Fruit fly (Drosophila melanogaster) S2 (cell line): ENCODE data around the gene ver.

Source experiments
- CG8478 ChIP-seq: fragments of >200 bp; optimal IDR thresholded peaks from 2 replicates; lab custom pipeline; 2018
- CTCF ChIP-seq, 2 experiments: fragments of >200 bp; optimal IDR thresholded peaks; 2 replicates each; lab custom pipeline; 2018

dm6 chr3L:12505990-12506389 is 17.8 kb upstream of the ver start:
- TF ChIP-seq CTCF (optimal IDR thresholded peaks at IDR 0.05; lab: Kevin White, UChicago): no peak
- no peak for TF ChIP-seq CG8478 (lab: Kevin White, UChicago)
